Fruit fly (Drosophila melanogaster): ENCODE results near the gene CG9356.

The CG9356 gene

DNA sequence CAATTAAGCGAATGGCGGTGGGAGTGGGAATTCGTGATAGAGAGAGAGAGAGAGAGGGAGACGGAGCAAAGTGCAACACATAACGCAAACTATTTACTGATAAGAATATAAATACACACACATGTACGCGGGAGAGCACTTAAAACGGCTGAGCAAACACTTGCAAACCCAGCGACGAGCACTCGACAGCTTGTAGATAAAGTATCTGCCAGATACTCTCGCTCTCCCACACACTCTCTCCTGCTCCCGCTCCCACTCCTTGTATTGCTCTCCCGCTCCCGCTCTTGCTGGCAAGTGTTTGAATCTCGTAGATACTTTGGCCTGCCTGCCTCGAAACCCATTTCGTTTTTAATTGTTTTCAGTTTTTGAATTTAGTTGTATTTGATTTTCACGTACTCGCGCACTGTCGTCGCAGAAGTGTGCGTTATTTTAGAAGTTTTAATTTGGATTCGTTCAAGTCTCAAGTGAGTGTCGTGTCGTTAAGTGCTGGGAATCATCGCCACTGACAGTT lies 24.2 kb upstream of the CG9356 start (continued):
- TF ChIP-seq CG12071 (GFP tag; optimal IDR thresholded peaks at IDR 0.05) (peak; percentile 67), Mad (GFP tag; optimal IDR thresholded peaks at IDR 0.05) (peak; percentile 3), CG3995 (GFP tag; optimal IDR thresholded peaks at IDR 0.05) (no peak), CG10321 (GFP tag; IDR thresholded peaks at IDR 0.05) (0 out of 2 replicates have a peak, but pooled peaks have one; percentile 15), Hand (GFP tag; optimal IDR thresholded peaks at IDR 0.05) (peak; percentile 54), dimm (GFP tag; IDR thresholded peaks at IDR 0.05) (no peak), sob (GFP tag; IDR thresholded peaks at IDR 0.05) (peak; percentile 42; the same call in 1 of the 2 replicates), kah (GFP tag; optimal IDR thresholded peaks at IDR 0.05) (peak; percentile 83), CG7556 (GFP tag; optimal IDR thresholded peaks at IDR 0.05) (peak; percentile 17), Hmr (GFP tag; optimal IDR thresholded peaks at IDR 0.05) (peak; percentile 42), CG12659 (GFP tag; optimal IDR thresholded peaks at IDR 0.05) (peak; percentile 29), E2f2 (GFP tag; IDR thresholded peaks at IDR 0.05) (peak; percentile 37; the same call in 1 of the 2 replicates), Nf-YB (GFP tag; optimal IDR thresholded peaks at IDR 0.05) (peak; percentile 22), CG16779 (GFP tag; IDR thresholded peaks at IDR 0.05) (0 out of 2 replicates have a peak, but pooled peaks have one; percentile 30), CG10431 (GFP tag; optimal IDR thresholded peaks at IDR 0.05) (peak; percentile 63), slp2 (GFP tag; optimal IDR thresholded peaks at IDR 0.05) (no peak), Dref (GFP tag; IDR thresholded peaks at IDR 0.05) (no peak), corto (GFP tag; optimal IDR thresholded peaks at IDR 0.05) (peak; percentile 21), Sin3A (optimal IDR thresholded peaks at IDR 0.05) (no peak), chinmo (GFP tag; IDR thresholded peaks at IDR 0.05; ENCODE audit: partially characterized antibody) (peak; percentile 98), gfzf (GFP tag; optimal IDR thresholded peaks at IDR 0.05) (no peak), CHES-1-like (GFP tag; optimal IDR thresholded peaks at IDR 0.05) (peak; percentile 12), CG34224 (GFP tag; IDR thresholded peaks at IDR 0.05; ENCODE audit: partially characterized antibody) (peak; percentile 72; the same call in 2 of the 3 replicates), Dbx (GFP tag; IDR thresholded peaks at IDR 0.05) (peak; percentile 58; the same call in 1 of the 3 replicates), PHDP (tag; optimal IDR thresholded peaks at IDR 0.05) (peak; percentile 50), ara (GFP tag; IDR thresholded peaks at IDR 0.05) (no peak), gsb-n (tag; optimal IDR thresholded peaks at IDR 0.05) (no peak), CG11085 (GFP tag; IDR thresholded peaks at IDR 0.05) (no peak), vfl (GFP tag; optimal IDR thresholded peaks at IDR 0.05) (no peak), az2 (GFP tag; optimal IDR thresholded peaks at IDR 0.05) (no peak), rib (GFP tag; IDR thresholded peaks at IDR 0.05) (peak; percentile 81), Doc2 (GFP tag; IDR thresholded peaks at IDR 0.05) (no peak), her (GFP tag; optimal IDR thresholded peaks at IDR 0.05) (peak; percentile 34), grn (GFP tag; optimal IDR thresholded peaks at IDR 0.05) (peak; percentile 32), CG15479 (GFP tag; optimal IDR thresholded peaks at IDR 0.05) (peak; percentile 88), esg (GFP tag; conservative IDR thresholded peaks at IDR 0.05) (no peak), gsb (GFP tag; IDR thresholded peaks at IDR 0.05) (peak; percentile 6; the same call in 1 of the 2 replicates), da (GFP tag; optimal IDR thresholded peaks at IDR 0.05) (no peak), chn (GFP tag; optimal IDR thresholded peaks at IDR 0.05) (peak; percentile 9), CG11456 (GFP tag; IDR thresholded peaks at IDR 0.05) (no peak), caup (GFP tag; optimal IDR thresholded peaks at IDR 0.05; ENCODE audit: severe bottlenecking) (peak; percentile 69), CG6654 (GFP tag; optimal IDR thresholded peaks at IDR 0.05) (no peak), pho (GFP tag; optimal IDR thresholded peaks at IDR 0.05) (no peak), Eip74EF (GFP tag; optimal IDR thresholded peaks at IDR 0.05) (peak in 1 of 2 experiments; percentile 57), br (optimal IDR thresholded peaks at IDR 0.05) (no peak), CG32772 (GFP tag; IDR thresholded peaks at IDR 0.05) (no peak), CG43689 (GFP tag; IDR thresholded peaks at IDR 0.05) (no peak), fd64A (GFP tag; optimal IDR thresholded peaks at IDR 0.05) (peak; percentile 79), CG30403 (GFP tag; optimal IDR thresholded peaks at IDR 0.05) (no peak), danr (GFP tag; IDR thresholded peaks at IDR 0.05) (no peak), CG42726 (GFP tag; IDR thresholded peaks at IDR 0.05; ENCODE audit: partially characterized antibody) (no peak)

Measured in whole organism, embryonic.